Fruit fly (Drosophila melanogaster) whole organism, prepupa: ENCODE data around the gene salr.

ENCODE experiments used
- CG11762 ChIP-seq: fragments of 200-800 bp; sonication (Bioruptor generic); optimal IDR thresholded peaks from 3 replicates; lab custom pipeline; 2016; ENCODE audit warnings: missing biosample characterization, missing genetic modification characterization; ENCODE audit not compliant: insufficient read depth
- CG11902 ChIP-seq: fragments of 200-800 bp; sonication (Bioruptor generic); optimal IDR thresholded peaks from 3 replicates; lab custom pipeline; 2016; ENCODE audit warnings: missing biosample characterization, missing genetic modification characterization
- CG15336 ChIP-seq: fragments of 200-800 bp; sonication (Bioruptor generic); IDR thresholded peaks from 2 replicates; pipeline ENCODE4 v1.3.6; 2022; ENCODE audit warnings: missing biosample characterization, missing genetic modification characterization
- CG1621 ChIP-seq: fragments of 200-800 bp; sonication (Bioruptor generic); optimal IDR thresholded peaks from 3 replicates; lab custom pipeline; 2018; ENCODE audit warnings: missing biosample characterization, mild to moderate bottlenecking, missing genetic modification characterization
- CG3032 ChIP-seq: fragments of 200-800 bp; optimal IDR thresholded peaks from 2 replicates; lab custom pipeline; 2019; ENCODE audit warnings: missing biosample characterization, mild to moderate bottlenecking, missing genetic modification characterization, moderate library complexity
- CG32006 ChIP-seq: fragments of 200-800 bp; sonication (Bioruptor generic); optimal IDR thresholded peaks from 3 replicates; lab custom pipeline; 2017; ENCODE audit warnings: missing biosample characterization, mild to moderate bottlenecking, missing genetic modification characterization
- CG6276 ChIP-seq: fragments of 200-800 bp; sonication (Bioruptor generic); optimal IDR thresholded peaks from 2 replicates; lab custom pipeline; 2017; ENCODE audit warnings: missing biosample characterization, mild to moderate bottlenecking, missing genetic modification characterization
- CG7368 ChIP-seq: fragments of 200-800 bp; sonication (Bioruptor generic); optimal IDR thresholded peaks from 3 replicates; lab custom pipeline; 2016; ENCODE audit warnings: missing biosample characterization, missing genetic modification characterization
- CG8119 ChIP-seq: fragments of 200-800 bp; sonication (Bioruptor generic); IDR thresholded peaks from 3 replicates; pipeline ENCODE4 v1.3.6; 2022; ENCODE audit warnings: missing biosample characterization, missing genetic modification characterization
- Eip93F ChIP-seq: fragments of 200-800 bp; sonication (Bioruptor generic); optimal IDR thresholded peaks from 2 replicates; lab custom pipeline; 2016; ENCODE audit warnings: missing biosample characterization, mild to moderate bottlenecking, missing genetic modification characterization
- cyc ChIP-seq: fragments of 200-800 bp; sonication (Bioruptor generic); optimal IDR thresholded peaks from 3 replicates; lab custom pipeline; 2016; ENCODE audit warnings: missing biosample characterization, missing genetic modification characterization
- dac ChIP-seq: fragments of 200-800 bp; sonication (Bioruptor generic); optimal IDR thresholded peaks from 2 replicates; lab custom pipeline; 2017; ENCODE audit warnings: missing biosample characterization, mild to moderate bottlenecking, missing genetic modification characterization
- fd59A ChIP-seq: fragments of 200-800 bp; sonication (Bioruptor generic); optimal IDR thresholded peaks from 2 replicates; lab custom pipeline; 2017; ENCODE audit warnings: missing biosample characterization, mild to moderate bottlenecking, missing genetic modification characterization, missing genetic modification reagents

DNA sequence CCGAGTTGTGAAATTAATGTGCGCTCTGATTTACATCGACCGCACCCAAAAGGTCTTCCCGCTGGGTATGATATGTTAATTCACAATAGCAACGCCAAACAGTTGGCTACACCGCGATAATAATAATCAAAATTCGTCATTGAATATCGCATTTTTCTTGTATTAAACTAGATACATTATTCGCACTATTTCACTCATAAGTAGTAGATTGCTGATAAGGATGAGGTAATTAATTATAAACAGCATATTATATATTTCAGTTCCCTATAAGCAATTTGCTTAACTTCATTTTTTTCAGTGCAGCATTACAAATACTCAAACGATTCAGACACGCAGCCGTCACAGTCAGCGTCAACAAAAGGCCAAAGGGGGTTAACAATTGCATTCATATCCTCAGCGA lies 35.4 kb downstream of the salr start:
- TF ChIP-seq dac (GFP tag; lab: Kevin White, UChicago) (no peak), CG32006 (GFP tag; lab: Kevin White, UChicago) (peak; percentile 18), CG11902 (GFP tag; lab: Kevin White, UChicago) (no peak), CG1621 (tag; lab: Kevin White, UChicago) (peak; percentile 12), fd59A (peak; percentile 20), CG6276 (GFP tag; lab: Kevin White, UChicago) (no peak), CG11762 (GFP tag; lab: Kevin White, UChicago) (no peak), CG8119 (GFP tag; lab: Robert Waterston, UW) (no peak), CG15336 (GFP tag; lab: Robert Waterston, UW) (no peak), CG7368 (GFP tag; lab: Kevin White, UChicago) (no peak), CG3032 (no peak), cyc (GFP tag; lab: Kevin White, UChicago) (no peak), Eip93F (no peak)
